Worm (Caenorhabditis elegans): Measurements from ENCODE around the gene F07F6.8.
A peak's percentile ranks its signal among the peaks of the same experiment; 100 is the strongest.

The F07F6.8 gene

ce11 chrII:5423832-5424231 is 1.7 kb downstream of the F07F6.8 start, which contains the start of gene F07F6.7:
TSS of gene F07F6.7 (minus strand) at chrII:5423858.
- no peak for TF ChIP-seq ceh-9 (tag; optimal IDR thresholded peaks at IDR 0.05)
- no peak for TF ChIP-seq unc-62 (GFP tag; optimal IDR thresholded peaks at IDR 0.05)
- peak; percentile 6 for TF ChIP-seq elt-2 (tag; optimal IDR thresholded peaks at IDR 0.05)
- no peak for TF ChIP-seq pha-4 (tag; optimal IDR thresholded peaks at IDR 0.05)

- no peak for TF ChIP-seq daf-12 (tag; optimal IDR thresholded peaks at IDR 0.05)
- no peak for TF ChIP-seq elt-2 (tag; optimal IDR thresholded peaks at IDR 0.05)
- TF ChIP-seq ceh-9 (tag; optimal IDR thresholded peaks at IDR 0.05), result no peak
- no peak for TF ChIP-seq ceh-28 (tag; optimal IDR thresholded peaks at IDR 0.05)
- no peak for TF ChIP-seq R02D3.7 (tag; optimal IDR thresholded peaks at IDR 0.05)
- TF ChIP-seq snpc-4 (tag; optimal IDR thresholded peaks at IDR 0.05), result no peak
- no peak for TF ChIP-seq fos-1 (tag; optimal IDR thresholded peaks at IDR 0.05)
- no peak for TF ChIP-seq nhr-237 (tag; optimal IDR thresholded peaks at IDR 0.05)
- TF ChIP-seq tbx-2 (tag; optimal IDR thresholded peaks at IDR 0.05), result no peak
- TF ChIP-seq ama-1 (optimal IDR thresholded peaks at IDR 0.05), result no peak
- TF ChIP-seq nhr-23 (tag; optimal IDR thresholded peaks at IDR 0.05), result no peak
- TF ChIP-seq nhr-12 (tag; optimal IDR thresholded peaks at IDR 0.05), result no peak
- no peak for TF ChIP-seq hmg-11 (tag; optimal IDR thresholded peaks at IDR 0.05)
- no peak for TF ChIP-seq ceh-82 (tag; optimal IDR thresholded peaks at IDR 0.05)
- no peak for TF ChIP-seq unc-39 (tag; optimal IDR thresholded peaks at IDR 0.05)
- peak; percentile 45 for TF ChIP-seq nfya-1 (tag; optimal IDR thresholded peaks at IDR 0.05; ENCODE audit: insufficient read depth)
- peak; percentile 13 for TF ChIP-seq nhr-25 (tag; optimal IDR thresholded peaks at IDR 0.05)
- TF ChIP-seq pha-4 (tag; optimal IDR thresholded peaks at IDR 0.05), result peak; percentile 71
- TF ChIP-seq mml-1 (tag; optimal IDR thresholded peaks at IDR 0.05), result no peak
- TF ChIP-seq lin-15B (tag; optimal IDR thresholded peaks at IDR 0.05), result no peak
- TF ChIP-seq elt-3 (tag; optimal IDR thresholded peaks at IDR 0.05), result no peak
- TF ChIP-seq elt-1 (tag; optimal IDR thresholded peaks at IDR 0.05), result no peak
Measured at ce11 chrII:5420947-5421614, 4.5 kb downstream of the F07F6.8 start, which contains the start of gene tofu-6. TSS of gene tofu-6 (plus strand) at chrII:5421248.

ce11 chrII:5418929-5419328 is 6.6 kb downstream of the F07F6.8 start, which contains the start of gene EEED8.15:
TSS of gene EEED8.15 (plus strand) at chrII:5419229.
- TF ChIP-seq nhr-76 (tag; optimal IDR thresholded peaks at IDR 0.05), result no peak
- TF ChIP-seq nhr-11 (tag; optimal IDR thresholded peaks at IDR 0.05), result no peak
- TF ChIP-seq nhr-28 (tag; optimal IDR thresholded peaks at IDR 0.05), result no peak
- no peak for TF ChIP-seq ceh-28 (tag; optimal IDR thresholded peaks at IDR 0.05)
- no peak for TF ChIP-seq fkh-2 (tag; optimal IDR thresholded peaks at IDR 0.05)
- TF ChIP-seq unc-62 (GFP tag; optimal IDR thresholded peaks at IDR 0.05), result no peak
- TF ChIP-seq ama-1 (optimal IDR thresholded peaks at IDR 0.05), result no peak
- no peak for TF ChIP-seq tbx-2 (tag; optimal IDR thresholded peaks at IDR 0.05)
- no peak for TF ChIP-seq ceh-82 (tag; optimal IDR thresholded peaks at IDR 0.05)
- no peak for TF ChIP-seq sea-2 (GFP tag; optimal IDR thresholded peaks at IDR 0.05)
- TF ChIP-seq nfya-1 (tag; optimal IDR thresholded peaks at IDR 0.05; ENCODE audit: insufficient read depth), result no peak
- TF ChIP-seq nhr-25 (tag; optimal IDR thresholded peaks at IDR 0.05), result no peak
- no peak for TF ChIP-seq nhr-43 (tag; optimal IDR thresholded peaks at IDR 0.05; ENCODE audit: poor library complexity, severe bottlenecking)
- no peak for TF ChIP-seq mdl-1 (tag; optimal IDR thresholded peaks at IDR 0.05)
- TF ChIP-seq daf-12 (tag; optimal IDR thresholded peaks at IDR 0.05), result no peak
- TF ChIP-seq nhr-237 (tag; optimal IDR thresholded peaks at IDR 0.05), result no peak
- no peak for TF ChIP-seq zag-1 (tag; optimal IDR thresholded peaks at IDR 0.05)
- no peak for TF ChIP-seq nhr-12 (tag; optimal IDR thresholded peaks at IDR 0.05)
- no peak for TF ChIP-seq jun-1 (tag; optimal IDR thresholded peaks at IDR 0.05)

ce11 chrII:5418317-5418716 is 7.2 kb downstream of the F07F6.8 start:
- TF ChIP-seq daf-12 (tag; optimal IDR thresholded peaks at IDR 0.05) (no peak), nhr-11 (tag; optimal IDR thresholded peaks at IDR 0.05) (no peak), pha-4 (tag; optimal IDR thresholded peaks at IDR 0.05) (no peak), fkh-2 (tag; optimal IDR thresholded peaks at IDR 0.05) (no peak), sea-2 (GFP tag; optimal IDR thresholded peaks at IDR 0.05) (no peak), elt-3 (tag; optimal IDR thresholded peaks at IDR 0.05) (no peak), nhr-77 (tag; optimal IDR thresholded peaks at IDR 0.05) (no peak)

- TF ChIP-seq nhr-76 (tag; optimal IDR thresholded peaks at IDR 0.05) (no peak), aly-2 (tag; optimal IDR thresholded peaks at IDR 0.05) (no peak), elt-3 (tag; optimal IDR thresholded peaks at IDR 0.05) (no peak), ztf-11 (tag; optimal IDR thresholded peaks at IDR 0.05) (no peak)
Measured at ce11 chrII:5417905-5418304, 7.6 kb downstream of the F07F6.8 start.

All from whole organism, L3 larva.